Fruit fly (Drosophila melanogaster) whole organism, embryonic: Measurements from ENCODE around the gene CG33110.
A peak's percentile ranks its signal among the peaks of the same experiment; 100 is the strongest.

ENCODE experiments used
- Bgb ChIP-seq: fragments of 200-800 bp; sonication (Bioruptor generic); IDR thresholded peaks from 2 replicates; pipeline ENCODE4 v1.3.6; 2022; ENCODE audit warnings: missing biosample characterization, missing genetic modification characterization; ENCODE audit not compliant: partially characterized antibody
- CG10267 ChIP-seq: fragments of 200-800 bp; sonication (Bioruptor generic); optimal IDR thresholded peaks from 2 replicates; lab custom pipeline; 2018; ENCODE audit warnings: missing biosample characterization, mild to moderate bottlenecking, missing genetic modification characterization, moderate library complexity
- CG10654 ChIP-seq: fragments of 200-800 bp; sonication (Bioruptor generic); optimal IDR thresholded peaks from 2 replicates; lab custom pipeline; 2016; ENCODE audit warnings: missing biosample characterization, missing genetic modification characterization
- CG12071 ChIP-seq: fragments of 200-800 bp; sonication (Bioruptor generic); optimal IDR thresholded peaks from 3 replicates; lab custom pipeline; 2018; ENCODE audit warnings: missing biosample characterization, mild to moderate bottlenecking, missing genetic modification characterization
- CG12104 ChIP-seq: fragments of 200-800 bp; sonication (Bioruptor generic); optimal IDR thresholded peaks from 3 replicates; lab custom pipeline; 2016; ENCODE audit warnings: missing biosample characterization, missing genetic modification characterization
- CG14014 ChIP-seq: fragments of 200-800 bp; sonication (Bioruptor generic); IDR thresholded peaks from 2 replicates; pipeline ENCODE4 v1.3.6; 2022; ENCODE audit warnings: missing biosample characterization, missing genetic modification characterization
- CG18011 ChIP-seq: fragments of 200-800 bp; sonication (Bioruptor generic); optimal IDR thresholded peaks from 2 replicates; lab custom pipeline; 2017; ENCODE audit warnings: missing biosample characterization, missing genetic modification characterization, mild to moderate bottlenecking, moderate library complexity, missing genotype
- CG32532 ChIP-seq: fragments of 200-800 bp; sonication (Bioruptor generic); IDR thresholded peaks from 2 replicates; pipeline ENCODE4 v1.3.6; 2022; ENCODE audit warnings: missing biosample characterization, missing genetic modification characterization
- CG32767 ChIP-seq: fragments of 200-800 bp; sonication (Bioruptor generic); IDR thresholded peaks from 2 replicates; pipeline ENCODE4 v1.3.6; 2022; ENCODE audit warnings: missing biosample characterization, missing genetic modification characterization
- CG32772 ChIP-seq: fragments of 200-800 bp; sonication (Bioruptor generic); IDR thresholded peaks from 2 replicates; pipeline ENCODE4 v1.3.6; 2022; ENCODE audit warnings: missing biosample characterization, missing genetic modification characterization
- CG4282 ChIP-seq: fragments of 200-800 bp; sonication (Bioruptor generic); optimal IDR thresholded peaks from 2 replicates; lab custom pipeline; 2016; ENCODE audit warnings: missing biosample characterization, missing genetic modification characterization
- CG7556 ChIP-seq: fragments of 200-800 bp; sonication (Bioruptor generic); optimal IDR thresholded peaks from 2 replicates; lab custom pipeline; 2017; ENCODE audit warnings: missing biosample characterization, mild to moderate bottlenecking, missing genetic modification characterization
- CG8924 ChIP-seq: fragments of 200-800 bp; optimal IDR thresholded peaks from 3 replicates; lab custom pipeline; 2019; ENCODE audit warnings: missing biosample characterization, mild to moderate bottlenecking, missing genetic modification characterization, moderate library complexity
- CG9932 ChIP-seq: fragments of 200-800 bp; sonication (Bioruptor generic); IDR thresholded peaks from 2 replicates; pipeline ENCODE4 v1.3.6; 2022; ENCODE audit warnings: missing biosample characterization, missing genetic modification characterization
- Camta ChIP-seq: fragments of 200-800 bp; sonication (Bioruptor generic); optimal IDR thresholded peaks from 2 replicates; lab custom pipeline; 2016; ENCODE audit warnings: missing biosample characterization, missing genetic modification characterization
- Ets65A ChIP-seq: fragments of 200-800 bp; sonication (Bioruptor generic); peaks from one replicate; lab custom pipeline; 2016; ENCODE audit warnings: missing biosample characterization, missing genetic modification characterization
- HLHmδ ChIP-seq: fragments of 200-800 bp; sonication (Bioruptor generic); optimal IDR thresholded peaks from 2 replicates; lab custom pipeline; 2018; ENCODE audit warnings: missing biosample characterization, mild to moderate bottlenecking, missing genetic modification characterization, moderate library complexity
- Hr51 ChIP-seq, 2 experiments: fragments of 200-800 bp; sonication (Bioruptor generic); optimal IDR thresholded peaks; 2 replicates in 1 of 2; 3 replicates in 1 of 2; lab custom pipeline; 2016 to 2018; ENCODE audit warnings: missing biosample characterization in 2 of 2, missing genetic modification characterization in 2 of 2, mild to moderate bottlenecking in 1 of 2, moderate library complexity in 1 of 2
- Hr78 ChIP-seq, 2 experiments: fragments of 200-800 bp in 1 of 2; fragments of >200 bp in 1 of 2; sonication (Bioruptor generic) in 1 of 2; optimal IDR thresholded peaks; 2 replicates each; lab custom pipeline; 2017 to 2019; ENCODE audit warnings: missing biosample characterization in 2 of 2, missing genetic modification characterization in 2 of 2, mild to moderate bottlenecking in 1 of 2, moderate library complexity in 1 of 2
- MBD-R2 ChIP-seq: fragments of 200-800 bp; sonication (Bioruptor generic); IDR thresholded peaks from 2 replicates; pipeline ENCODE4 v1.3.6; 2022; ENCODE audit warnings: missing biosample characterization, missing genetic modification characterization
- Meics ChIP-seq: fragments of 200-800 bp; sonication (Bioruptor generic); optimal IDR thresholded peaks from 2 replicates; lab custom pipeline; 2017; ENCODE audit warnings: missing biosample characterization, mild to moderate bottlenecking, missing genetic modification characterization
- Myb ChIP-seq: fragments of 200-800 bp; sonication (Bioruptor generic); optimal IDR thresholded peaks from 2 replicates; lab custom pipeline; 2016; ENCODE audit warnings: missing biosample characterization, missing genetic modification characterization
- Rfx ChIP-seq: fragments of 200-800 bp; sonication (Bioruptor generic); IDR thresholded peaks from 2 replicates; pipeline ENCODE4 v1.3.6; 2022; ENCODE audit warnings: missing biosample characterization, missing genetic modification characterization
- ase ChIP-seq: fragments of 200-800 bp; sonication (Bioruptor generic); IDR thresholded peaks from 3 replicates; pipeline ENCODE4 v1.3.6; 2022; ENCODE audit warnings: missing biosample characterization, missing genetic modification characterization
- chinmo ChIP-seq: fragments of 200-800 bp; sonication (Bioruptor generic); IDR thresholded peaks from 4 replicates; pipeline ENCODE4 v1.3.6; 2022; ENCODE audit warnings: missing biosample characterization, missing genetic modification characterization; ENCODE audit not compliant: partially characterized antibody
- ci ChIP-seq: fragments of 200-800 bp; sonication (Bioruptor generic); IDR thresholded peaks from 3 replicates; pipeline ENCODE4 v1.3.6; 2022; ENCODE audit warnings: missing biosample characterization, missing genetic modification characterization
- dimm ChIP-seq: fragments of 200-800 bp; sonication (Bioruptor generic); IDR thresholded peaks from 2 replicates; pipeline ENCODE4 v1.3.6; 2022; ENCODE audit warnings: missing biosample characterization, missing genetic modification characterization
- eve ChIP-seq, 2 experiments: fragments of >200 bp; optimal IDR thresholded peaks; 2 replicates each; lab custom pipeline; 2017; ENCODE audit warnings: missing biosample characterization in 2 of 2, missing genetic modification characterization in 2 of 2
- gem ChIP-seq: fragments of 200-800 bp; sonication (Bioruptor generic); optimal IDR thresholded peaks from 2 replicates; lab custom pipeline; 2019; ENCODE audit warnings: missing biosample characterization, mild to moderate bottlenecking, missing genetic modification characterization, moderate library complexity
- hkb ChIP-seq, 2 experiments: fragments of 200-800 bp in 1 of 2; fragments of >200 bp in 1 of 2; sonication (Bioruptor generic) in 1 of 2; IDR thresholded peaks in 1 of 2; optimal IDR thresholded peaks in 1 of 2; 2 replicates each; pipeline versions ENCODE4 v1.3.6 to Lab custom; 2017 to 2022; ENCODE audit warnings: missing biosample characterization in 1 of 2, missing genetic modification characterization in 1 of 2
- kay ChIP-seq: fragments of 200-800 bp; sonication (Bioruptor generic); optimal IDR thresholded peaks from 2 replicates; lab custom pipeline; 2016; ENCODE audit warnings: missing biosample characterization, missing genetic modification characterization
- knrl ChIP-seq: fragments of 200-800 bp; sonication (Bioruptor generic); IDR thresholded peaks from 3 replicates; pipeline ENCODE4 v1.3.6; 2022; ENCODE audit warnings: missing biosample characterization, missing genetic modification characterization; ENCODE audit not compliant: partially characterized antibody
- pan ChIP-seq, 4 experiments: fragments of >200 bp in 3 of 4; fragments of 200-800 bp in 1 of 4; sonication (Bioruptor generic) in 1 of 4; optimal IDR thresholded peaks in 3 of 4; IDR thresholded peaks in 1 of 4; 2 replicates each; pipeline versions ENCODE4 v1.3.6 to Lab custom; 2017 to 2022; ENCODE audit warnings: missing biosample characterization in 2 of 4, missing genetic modification characterization in 2 of 4, mixed read lengths in 1 of 4
- pita ChIP-seq: fragments of 200-800 bp; sonication (Bioruptor generic); optimal IDR thresholded peaks from 2 replicates; lab custom pipeline; 2017; ENCODE audit warnings: missing biosample characterization, mild to moderate bottlenecking, missing genetic modification characterization
- pzg ChIP-seq: fragments of 200-800 bp; sonication (Bioruptor generic); optimal IDR thresholded peaks from 3 replicates; lab custom pipeline; 2018; ENCODE audit warnings: missing biosample characterization, mild to moderate bottlenecking, missing genetic modification characterization, moderate library complexity
- sisA ChIP-seq: fragments of 200-800 bp; sonication (Bioruptor generic); IDR thresholded peaks from 2 replicates; pipeline ENCODE4 v1.3.6; 2022; ENCODE audit warnings: missing biosample characterization, missing genetic modification characterization
- tap ChIP-seq: fragments of 200-800 bp; optimal IDR thresholded peaks from 3 replicates; lab custom pipeline; 2019; ENCODE audit warnings: missing biosample characterization, mild to moderate bottlenecking, missing genetic modification characterization, moderate library complexity
- tin ChIP-seq: fragments of 200-800 bp; sonication (Bioruptor generic); optimal IDR thresholded peaks from 3 replicates; lab custom pipeline; 2016; ENCODE audit warnings: missing biosample characterization, missing genetic modification characterization

Gene CG33110

dm6 chr3R:22524344-22525072, 45.5 kb upstream of the CG33110 start (continued):
- TF ChIP-seq tin (GFP tag; lab: Kevin White, UChicago) = peak; percentile 31
- no peak for TF ChIP-seq CG18011 (GFP tag; lab: Kevin White, UChicago)
- TF ChIP-seq CG12104 (GFP tag; lab: Kevin White, UChicago) = peak; percentile 14
- peak; percentile 53 for TF ChIP-seq kay (GFP tag; lab: Kevin White, UChicago)
- peak; percentile 5 for TF ChIP-seq Meics (GFP tag; lab: Kevin White, UChicago)
- TF ChIP-seq Ets65A = peak; percentile 92
- TF ChIP-seq CG32767 (GFP tag; lab: Robert Waterston, UW) = 0 out of 2 replicates have a peak, but pooled peaks have one; percentile 6
- TF ChIP-seq CG8924 (tag; lab: Kevin White, UChicago) = peak; percentile 33
- peak in 1 of 2 experiments; percentile 85 for TF ChIP-seq eve (GFP tag; optimal IDR thresholded peaks at IDR 0.05; lab: Kevin White, UChicago)
- TF ChIP-seq Hr51 (GFP tag; optimal IDR thresholded peaks at IDR 0.05; lab: Kevin White, UChicago) = peak; percentile 25 to 28
- peak; percentile 54 for TF ChIP-seq Camta (GFP tag; lab: Kevin White, UChicago)
- peak; percentile 41 for TF ChIP-seq tap (tag; lab: Kevin White, UChicago)
- no peak for TF ChIP-seq dimm (GFP tag; lab: Robert Waterston, UW)
- TF ChIP-seq MBD-R2 (GFP tag; lab: Robert Waterston, UW) = no peak
- no peak for TF ChIP-seq pan (optimal IDR thresholded peaks at IDR 0.05; lab: Kevin White, UChicago)
- TF ChIP-seq pan (GFP tag; optimal IDR thresholded peaks at IDR 0.05 in 1 of 2, IDR thresholded peaks at IDR 0.05 in 1 of 2) = peak in 1 of 2 experiments; percentile 15
- TF ChIP-seq knrl = no peak
- TF ChIP-seq CG4282 = peak; percentile 5
- TF ChIP-seq Bgb = no peak
- no peak for TF ChIP-seq CG10267 (tag; lab: Kevin White, UChicago)
- TF ChIP-seq CG32532 (GFP tag; lab: Robert Waterston, UW) = peak; percentile 48; the same call in 1 of the 2 replicates
- peak; percentile 38; the same call in 1 of the 2 replicates for TF ChIP-seq CG14014 (GFP tag; lab: Robert Waterston, UW)
- TF ChIP-seq gem (tag; lab: Kevin White, UChicago) = peak; percentile 57
- peak; percentile 75 for TF ChIP-seq HLHmδ (GFP tag; lab: Kevin White, UChicago)
- TF ChIP-seq Myb (GFP tag; lab: Kevin White, UChicago) = no peak
- peak; percentile 55 for TF ChIP-seq CG7556 (GFP tag; lab: Kevin White, UChicago)
- TF ChIP-seq sisA (GFP tag; lab: Robert Waterston, UW) = no peak
- TF ChIP-seq pita = no peak
- peak; percentile 87 for TF ChIP-seq CG12071
- TF ChIP-seq, all 482 proteins: peak for 250

DNA sequence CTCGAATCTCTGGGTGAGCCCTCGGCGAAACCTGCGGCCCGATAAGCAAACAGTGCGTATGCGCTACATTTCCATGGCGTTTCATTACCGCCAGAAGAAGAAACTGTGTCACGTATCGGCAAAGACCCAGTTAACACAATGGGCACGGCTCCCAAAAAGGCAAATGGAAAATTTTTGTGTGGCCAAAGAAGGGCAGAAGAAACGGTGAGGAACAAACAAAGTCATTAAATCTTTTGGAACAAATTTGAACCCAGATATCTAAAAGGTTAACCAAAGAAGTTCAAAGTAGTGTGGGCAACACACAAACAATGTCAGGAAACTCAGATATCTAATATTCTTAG, 44.9 kb upstream of the CG33110 start:
- TF ChIP-seq ase (GFP tag; lab: Robert Waterston, UW) (0 out of 3 replicates have a peak, but pooled peaks have one; percentile 25), CG9932 (GFP tag; lab: Robert Waterston, UW) (0 out of 2 replicates have a peak, but pooled peaks have one; percentile 3), chinmo (GFP tag; lab: Robert Waterston, UW) (0 out of 4 replicates have a peak, but pooled peaks have one; percentile 7), CG32772 (0 out of 2 replicates have a peak, but pooled peaks have one; percentile 9), ci (GFP tag; lab: Robert Waterston, UW) (peak; percentile 18; the same call in 1 of the 3 replicates), pzg (GFP tag; lab: Kevin White, UChicago) (no peak), CG14014 (GFP tag; lab: Robert Waterston, UW) (0 out of 2 replicates have a peak, but pooled peaks have one; percentile 5), hkb (optimal IDR thresholded peaks at IDR 0.05; lab: Kevin White, UChicago) (no peak), hkb (GFP tag; IDR thresholded peaks at IDR 0.05; lab: Robert Waterston, UW) (no peak), CG10654 (no peak), Hr78 (GFP tag; optimal IDR thresholded peaks at IDR 0.05; lab: Kevin White, UChicago) (peak in 1 of 2 experiments; percentile 84), Rfx (GFP tag; lab: Robert Waterston, UW) (peak; percentile 27; the same call in 1 of the 2 replicates)
